Worm (Caenorhabditis elegans): Measurements from ENCODE around the gene Y54F10AM.15.
"Not testable (repeated sequence)": the region's sequence is repeated elsewhere in the genome, so short reads cannot be mapped to it uniquely, and the experiment has no call there.

DNA sequence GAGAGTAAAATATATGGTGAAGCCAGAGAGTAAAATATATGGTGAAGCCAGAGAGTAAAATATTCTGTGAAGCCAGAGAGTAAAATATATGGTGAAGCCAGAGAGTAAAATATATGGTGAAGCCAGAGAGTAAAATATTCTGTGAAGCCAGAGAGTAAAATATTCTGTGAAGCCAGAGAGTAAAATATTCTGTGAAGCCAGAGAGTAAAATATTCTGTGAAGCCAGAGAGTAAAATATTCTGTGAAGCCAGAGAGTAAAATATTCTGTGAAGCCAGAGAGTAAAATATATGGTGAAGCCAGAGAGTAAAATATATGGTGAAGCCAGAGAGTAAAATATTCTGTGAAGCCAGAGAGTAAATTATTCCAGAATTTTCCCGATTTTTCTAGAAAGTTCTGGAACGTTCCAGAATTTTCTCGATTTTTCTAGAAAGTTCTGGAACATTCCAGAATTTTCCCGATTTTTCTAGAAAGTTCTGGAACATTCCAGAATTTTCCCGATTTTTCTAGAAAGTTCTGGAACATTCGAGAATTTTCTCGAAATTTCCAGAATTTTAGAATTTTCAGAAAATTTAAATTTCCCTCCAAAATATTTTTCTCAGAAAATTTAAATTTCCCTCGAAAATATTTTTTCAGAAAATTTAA lies 27.0 kb downstream of the Y54F10AM.15 start:
- not testable (repeated sequence) for TF ChIP-seq ama-1 (optimal IDR thresholded peaks at IDR 0.05); ceh-13 (GFP tag; optimal IDR thresholded peaks at IDR 0.05); hmbx-1 (tag; optimal IDR thresholded peaks at IDR 0.05); scrt-1 (GFP tag; IDR thresholded peaks at IDR 0.05); hnd-1 (tag; optimal IDR thresholded peaks at IDR 0.05); flt-1 (GFP tag; IDR thresholded peaks at IDR 0.05)
